Worm (Caenorhabditis elegans): Measurements from ENCODE around the gene str-230.

DNA sequence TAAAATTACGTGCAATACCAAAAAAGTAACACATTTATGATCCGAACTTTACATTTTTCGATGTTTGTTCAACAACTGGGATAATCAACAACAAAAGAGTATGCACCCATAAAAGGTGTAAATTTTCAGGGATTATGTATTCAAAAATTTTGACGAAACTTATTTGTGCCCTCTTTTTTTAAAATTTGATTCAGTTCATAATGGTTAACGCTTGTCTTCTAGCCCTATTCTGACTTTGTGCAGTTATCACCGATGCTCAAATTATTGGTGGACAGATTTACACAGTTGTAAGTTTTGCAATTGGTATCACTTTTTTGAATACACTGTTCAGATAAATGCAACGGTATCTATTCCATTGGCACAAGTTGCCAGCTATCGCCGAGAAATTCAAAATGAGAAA lies 38.0 kb upstream of the str-230 start, which contains the start of gene K02E11.6:
- TF ChIP-seq K11D2.4 (GFP tag; IDR thresholded peaks at IDR 0.05) (no peak), atf-7 (tag; optimal IDR thresholded peaks at IDR 0.05) (no peak), tbp1 (GFP tag; optimal IDR thresholded peaks at IDR 0.05) (no peak), madf-10 (tag; optimal IDR thresholded peaks at IDR 0.05) (no peak), ceh-40 (GFP tag; IDR thresholded peaks at IDR 0.05) (no peak), lin-35 (GFP tag; optimal IDR thresholded peaks at IDR 0.05) (no peak), Y95B8A.8 (GFP tag; IDR thresholded peaks at IDR 0.05) (no peak)
